Fruit fly (Drosophila melanogaster) whole organism, embryonic: Measurements from ENCODE around the gene Mdh1.

Source experiments
- CG10366 ChIP-seq: fragments of 200-800 bp; sonication (Bioruptor generic); IDR thresholded peaks from 2 replicates; pipeline ENCODE4 v1.3.6; 2022; ENCODE audit warnings: missing biosample characterization, missing genetic modification characterization
- CG11247 ChIP-seq: fragments of 200-800 bp; sonication (Bioruptor generic); IDR thresholded peaks from 2 replicates; pipeline ENCODE4 v1.3.6; 2022; ENCODE audit warnings: missing biosample characterization, missing genetic modification characterization
- CG11560 ChIP-seq: fragments of 200-800 bp; sonication (Bioruptor generic); IDR thresholded peaks from 3 replicates; pipeline ENCODE4 v1.3.6; 2022; ENCODE audit warnings: missing biosample characterization, missing genetic modification characterization
- CG11723 ChIP-seq: fragments of 200-800 bp; sonication (Bioruptor generic); optimal IDR thresholded peaks from 2 replicates; lab custom pipeline; 2017; ENCODE audit warnings: missing biosample characterization, mild to moderate bottlenecking, missing genetic modification characterization
- CG14667 ChIP-seq: fragments of 200-800 bp; sonication (Bioruptor generic); IDR thresholded peaks from 2 replicates; pipeline ENCODE4 v1.3.6; 2022; ENCODE audit warnings: missing biosample characterization, missing genetic modification characterization
- CG15011 ChIP-seq: fragments of 200-800 bp; sonication (Bioruptor generic); optimal IDR thresholded peaks from 3 replicates; lab custom pipeline; 2018; ENCODE audit warnings: missing biosample characterization, mild to moderate bottlenecking, missing genetic modification characterization
- CG15479 ChIP-seq: fragments of 200-800 bp; sonication (Bioruptor generic); optimal IDR thresholded peaks from 3 replicates; lab custom pipeline; 2019; ENCODE audit warnings: missing biosample characterization, mild to moderate bottlenecking, missing genetic modification characterization, moderate library complexity
- CG16863 ChIP-seq: fragments of 200-800 bp; sonication (Bioruptor generic); optimal IDR thresholded peaks from 3 replicates; lab custom pipeline; 2016; ENCODE audit warnings: missing biosample characterization, missing genetic modification characterization
- CG17829 ChIP-seq: fragments of 200-800 bp; optimal IDR thresholded peaks from 2 replicates; lab custom pipeline; 2019; ENCODE audit warnings: missing biosample characterization, mild to moderate bottlenecking, missing genetic modification characterization, moderate library complexity
- CG30431 ChIP-seq: fragments of 200-800 bp; sonication (Bioruptor generic); optimal IDR thresholded peaks from 2 replicates; lab custom pipeline; 2017; ENCODE audit warnings: missing biosample characterization, missing genetic modification characterization
- CG4404 ChIP-seq: fragments of 200-800 bp; sonication (Bioruptor generic); IDR thresholded peaks from 2 replicates; pipeline ENCODE4 v1.3.6; 2022; ENCODE audit warnings: missing biosample characterization, missing genetic modification characterization
- CG6654 ChIP-seq: fragments of 200-800 bp; sonication (Bioruptor generic); optimal IDR thresholded peaks from 2 replicates; lab custom pipeline; 2017; ENCODE audit warnings: missing biosample characterization, mild to moderate bottlenecking, missing genetic modification characterization
- CG7271 ChIP-seq: fragments of 200-800 bp; sonication (Bioruptor generic); optimal IDR thresholded peaks from 2 replicates; lab custom pipeline; 2018; ENCODE audit warnings: missing biosample characterization, mild to moderate bottlenecking, missing genetic modification characterization, moderate library complexity
- CG8290 ChIP-seq, 3 experiments: fragments of 200-800 bp; sonication (Bioruptor generic); optimal IDR thresholded peaks; 2 replicates each; lab custom pipeline; 2016 to 2019; ENCODE audit warnings: missing biosample characterization in 3 of 3, missing genetic modification characterization in 3 of 3, mild to moderate bottlenecking in 2 of 3, moderate library complexity in 1 of 3
- CG8388 ChIP-seq: fragments of 200-800 bp; sonication (Bioruptor generic); optimal IDR thresholded peaks from 2 replicates; lab custom pipeline; 2019; ENCODE audit warnings: missing biosample characterization, mild to moderate bottlenecking, missing genetic modification characterization, moderate library complexity
- Dll ChIP-seq: fragments of 200-800 bp; sonication (Bioruptor generic); IDR thresholded peaks from 4 replicates; pipeline ENCODE4 v1.3.6; 2022; ENCODE audit warnings: missing biosample characterization, missing genetic modification characterization; ENCODE audit not compliant: partially characterized antibody
- Dref ChIP-seq: fragments of 200-800 bp; sonication (Bioruptor generic); IDR thresholded peaks from 2 replicates; pipeline ENCODE4 v1.3.6; 2022; ENCODE audit warnings: missing biosample characterization, missing genetic modification characterization
- Drgx ChIP-seq: fragments of 200-800 bp; sonication (Bioruptor generic); IDR thresholded peaks from 2 replicates; pipeline ENCODE4 v1.3.6; 2022; ENCODE audit warnings: missing biosample characterization, missing genetic modification characterization
- Hr39 ChIP-seq: fragments of >200 bp; optimal IDR thresholded peaks from 2 replicates; lab custom pipeline; 2017
- Mes4 ChIP-seq: fragments of 200-800 bp; sonication (Bioruptor generic); optimal IDR thresholded peaks from 2 replicates; lab custom pipeline; 2016; ENCODE audit warnings: missing biosample characterization, missing genetic modification characterization
- Rx ChIP-seq: fragments of 200-800 bp; sonication (Bioruptor generic); IDR thresholded peaks from 2 replicates; pipeline ENCODE4 v1.3.6; 2022; ENCODE audit warnings: missing biosample characterization, missing genetic modification characterization
- Six4 ChIP-seq: fragments of 200-800 bp; sonication (Bioruptor generic); optimal IDR thresholded peaks from 2 replicates; lab custom pipeline; 2016; ENCODE audit warnings: missing biosample characterization, missing genetic modification characterization
- Sry-δ ChIP-seq: fragments of 200-800 bp; sonication (Bioruptor generic); optimal IDR thresholded peaks from 2 replicates; lab custom pipeline; 2016; ENCODE audit warnings: missing biosample characterization, missing genetic modification characterization
- Vsx1 ChIP-seq: fragments of 200-800 bp; sonication (Bioruptor generic); optimal IDR thresholded peaks from 2 replicates; lab custom pipeline; 2017; ENCODE audit warnings: missing biosample characterization, mild to moderate bottlenecking, missing genetic modification characterization, missing genetic modification reagents
- ato ChIP-seq: fragments of 200-800 bp; sonication (Bioruptor generic); IDR thresholded peaks from 2 replicates; pipeline ENCODE4 v1.3.6; 2022; ENCODE audit warnings: missing biosample characterization, missing genetic modification characterization; ENCODE audit not compliant: partially characterized antibody
- bcd ChIP-seq: fragments of 200-800 bp; sonication (Bioruptor generic); optimal IDR thresholded peaks from 2 replicates; lab custom pipeline; 2017; ENCODE audit warnings: missing biosample characterization, mild to moderate bottlenecking, missing genetic modification characterization
- croc ChIP-seq: fragments of 200-800 bp; sonication (Bioruptor generic); conservative IDR thresholded peaks from 3 replicates; pipeline ENCODE4 v1.3.6; 2022; ENCODE audit warnings: missing biosample characterization, missing genetic modification characterization
- dan ChIP-seq: fragments of 200-800 bp; sonication (Bioruptor generic); IDR thresholded peaks from 2 replicates; pipeline ENCODE4 v1.3.6; 2022; ENCODE audit warnings: missing biosample characterization, missing genetic modification characterization
- dm ChIP-seq: fragments of 200-800 bp; sonication (Bioruptor generic); optimal IDR thresholded peaks from 3 replicates; lab custom pipeline; 2016; ENCODE audit warnings: missing biosample characterization, missing genetic modification characterization
- emc ChIP-seq: fragments of 200-800 bp; sonication (Bioruptor generic); optimal IDR thresholded peaks from 2 replicates; lab custom pipeline; 2016; ENCODE audit warnings: missing biosample characterization, missing genetic modification characterization
- esg ChIP-seq: fragments of 200-800 bp; sonication (Bioruptor generic); conservative IDR thresholded peaks from 2 replicates; pipeline ENCODE4 v1.3.6; 2022; ENCODE audit warnings: missing biosample characterization, missing genetic modification characterization
- fd96Cb ChIP-seq: fragments of 200-800 bp; sonication (Bioruptor generic); optimal IDR thresholded peaks from 2 replicates; lab custom pipeline; 2018; ENCODE audit warnings: missing biosample characterization, mild to moderate bottlenecking, missing genetic modification characterization, moderate library complexity
- fru ChIP-seq: fragments of >200 bp; optimal IDR thresholded peaks from 2 replicates; lab custom pipeline; 2017
- gem ChIP-seq: fragments of 200-800 bp; sonication (Bioruptor generic); optimal IDR thresholded peaks from 2 replicates; lab custom pipeline; 2019; ENCODE audit warnings: missing biosample characterization, mild to moderate bottlenecking, missing genetic modification characterization, moderate library complexity
- grau ChIP-seq: fragments of 200-800 bp; optimal IDR thresholded peaks from 3 replicates; lab custom pipeline; 2019; ENCODE audit warnings: missing biosample characterization, mild to moderate bottlenecking, missing genetic modification characterization, moderate library complexity
- h ChIP-seq: fragments of >200 bp; optimal IDR thresholded peaks from 2 replicates; lab custom pipeline; 2017
- her ChIP-seq: fragments of 200-800 bp; sonication (Bioruptor generic); optimal IDR thresholded peaks from 2 replicates; lab custom pipeline; 2016; ENCODE audit warnings: missing biosample characterization, missing genetic modification characterization
- ind ChIP-seq: fragments of 200-800 bp; sonication (Bioruptor generic); optimal IDR thresholded peaks from 3 replicates; lab custom pipeline; 2016; ENCODE audit warnings: missing biosample characterization, missing genetic modification characterization
- kah ChIP-seq: fragments of 200-800 bp; sonication (Bioruptor generic); optimal IDR thresholded peaks from 2 replicates; lab custom pipeline; 2018; ENCODE audit warnings: missing biosample characterization, mild to moderate bottlenecking, missing genetic modification characterization
- pan ChIP-seq, 4 experiments: fragments of >200 bp in 3 of 4; fragments of 200-800 bp in 1 of 4; sonication (Bioruptor generic) in 1 of 4; optimal IDR thresholded peaks in 3 of 4; IDR thresholded peaks in 1 of 4; 2 replicates each; pipeline versions ENCODE4 v1.3.6 to Lab custom; 2017 to 2022; ENCODE audit warnings: missing biosample characterization in 2 of 4, missing genetic modification characterization in 2 of 4, mixed read lengths in 1 of 4
- peb ChIP-seq: fragments of 200-800 bp; sonication (Bioruptor generic); IDR thresholded peaks from 2 replicates; pipeline ENCODE4 v1.3.6; 2022; ENCODE audit warnings: missing biosample characterization, missing genetic modification characterization
- row ChIP-seq: fragments of 200-800 bp; sonication (Bioruptor generic); IDR thresholded peaks from 3 replicates; pipeline ENCODE4 v1.3.6; 2022; ENCODE audit warnings: missing biosample characterization, missing genetic modification characterization
- sna ChIP-seq: fragments of 200-800 bp; sonication (Bioruptor generic); IDR thresholded peaks from 2 replicates; pipeline ENCODE4 v1.3.6; 2022; ENCODE audit warnings: missing biosample characterization, missing genetic modification characterization; ENCODE audit not compliant: partially characterized antibody
- sob ChIP-seq: fragments of 200-800 bp; sonication (Bioruptor generic); IDR thresholded peaks from 2 replicates; pipeline ENCODE4 v1.3.6; 2022; ENCODE audit warnings: missing biosample characterization, missing genetic modification characterization
- sqz ChIP-seq: fragments of 200-800 bp; sonication (Bioruptor generic); optimal IDR thresholded peaks from 3 replicates; lab custom pipeline; 2018; ENCODE audit warnings: missing biosample characterization, mild to moderate bottlenecking, missing genetic modification characterization
- vfl ChIP-seq: fragments of 200-800 bp; sonication (Bioruptor generic); optimal IDR thresholded peaks from 2 replicates; lab custom pipeline; 2016; ENCODE audit warnings: missing biosample characterization, missing genetic modification characterization
- wek ChIP-seq: fragments of 200-800 bp; sonication (Bioruptor generic); optimal IDR thresholded peaks from 3 replicates; lab custom pipeline; 2018; ENCODE audit warnings: missing biosample characterization, mild to moderate bottlenecking, missing genetic modification characterization, moderate library complexity

Mdh1 gene

dm6 chr2L:10386208-10386805 lies 9.8 kb downstream of the Mdh1 start, which contains the start of the genes Cdk1 and mRpS7 (continued):
- TF ChIP-seq gem (tag; lab: Kevin White, UChicago) (peak; percentile 90), esg (GFP tag; lab: Robert Waterston, UW) (peak; percentile 66), Drgx (GFP tag; lab: Robert Waterston, UW) (peak; percentile 53; the same call in 1 of the 2 replicates)

dm6 chr2L:10381890-10382450 lies 14.2 kb downstream of the Mdh1 start, which contains the start of gene CG5096:
CG5096 (plus strand) TSS chr2L:10382263.
- TF ChIP-seq Hr39 (lab: Kevin White, UChicago) = no peak
- TF ChIP-seq Sry-δ = peak; percentile 38
- TF ChIP-seq sna (GFP tag; lab: Robert Waterston, UW) = no peak
- no peak for TF ChIP-seq croc (GFP tag; lab: Robert Waterston, UW)
- peak; percentile 52 for TF ChIP-seq CG30431 (GFP tag; lab: Kevin White, UChicago)
- no peak for TF ChIP-seq pan (optimal IDR thresholded peaks at IDR 0.05; lab: Kevin White, UChicago)
- TF ChIP-seq pan (GFP tag; optimal IDR thresholded peaks at IDR 0.05 in 1 of 2, IDR thresholded peaks at IDR 0.05 in 1 of 2) = peak in 1 of 2 experiments; percentile 91
- no peak for TF ChIP-seq CG7271 (tag; lab: Kevin White, UChicago)
- no peak; the same call in 1 of the 2 replicates for TF ChIP-seq CG11247 (GFP tag; lab: Robert Waterston, UW)
- TF ChIP-seq esg (GFP tag; lab: Robert Waterston, UW) = peak; percentile 82
- TF ChIP-seq Six4 = peak; percentile 68
- TF ChIP-seq dan = no peak
- peak; percentile 67 for TF ChIP-seq kah
- TF ChIP-seq row (GFP tag; lab: Robert Waterston, UW) = peak; percentile 96
- TF ChIP-seq CG4404 (GFP tag; lab: Robert Waterston, UW) = no peak
- TF ChIP-seq CG15479 (GFP tag; lab: Kevin White, UChicago) = no peak
- TF ChIP-seq CG8388 (GFP tag; lab: Kevin White, UChicago) = peak; percentile 82
- peak; percentile 71 for TF ChIP-seq CG16863 (GFP tag; lab: Kevin White, UChicago)
- TF ChIP-seq emc (GFP tag; lab: Kevin White, UChicago) = peak; percentile 59
- TF ChIP-seq fru (lab: Kevin White, UChicago) = no peak
- TF ChIP-seq Mes4 (GFP tag; lab: Kevin White, UChicago) = peak; percentile 29
- TF ChIP-seq CG14667 = no peak; the same call in 1 of the 2 replicates
- no peak for TF ChIP-seq h (lab: Kevin White, UChicago)
- peak; percentile 92; the same call in 1 of the 2 replicates for TF ChIP-seq sob
- no peak for TF ChIP-seq Rx
- TF ChIP-seq Dll (GFP tag; lab: Robert Waterston, UW) = no peak
- no peak for TF ChIP-seq Dref (GFP tag; lab: Robert Waterston, UW)
- peak; percentile 85 for TF ChIP-seq ind (GFP tag; lab: Kevin White, UChicago)
- peak; percentile 55 for TF ChIP-seq dm (GFP tag; lab: Kevin White, UChicago)
- peak; percentile 91 for TF ChIP-seq CG10366 (GFP tag; lab: Robert Waterston, UW)
- TF ChIP-seq Vsx1 (GFP tag; lab: Kevin White, UChicago) = peak; percentile 67
- no peak for TF ChIP-seq CG8290 (GFP tag; optimal IDR thresholded peaks at IDR 0.05; lab: Kevin White, UChicago)
- peak in 1 of 2 experiments; percentile 92 for TF ChIP-seq CG8290 (tag; optimal IDR thresholded peaks at IDR 0.05; lab: Kevin White, UChicago)
- TF ChIP-seq CG11723 (GFP tag; lab: Kevin White, UChicago) = peak; percentile 70
- TF ChIP-seq CG17829 (tag; lab: Kevin White, UChicago) = peak; percentile 88
- TF ChIP-seq ato = no peak
- TF ChIP-seq vfl = peak; percentile 57
- peak; percentile 48 for TF ChIP-seq wek (GFP tag; lab: Kevin White, UChicago)
- peak; percentile 82 for TF ChIP-seq her
- peak; percentile 42; the same call in 1 of the 2 replicates for TF ChIP-seq peb (GFP tag; lab: Robert Waterston, UW)
- TF ChIP-seq bcd (GFP tag; lab: Kevin White, UChicago) = peak; percentile 79
- TF ChIP-seq fd96Cb (tag; lab: Kevin White, UChicago) = peak; percentile 84
- peak; percentile 84 for TF ChIP-seq CG15011 (GFP tag; lab: Kevin White, UChicago)
- TF ChIP-seq CG6654 (GFP tag; lab: Kevin White, UChicago) = peak; percentile 64
- TF ChIP-seq sqz = peak; percentile 61
- TF ChIP-seq CG11560 = no peak
- TF ChIP-seq grau (tag; lab: Kevin White, UChicago) = peak; percentile 93
